Worm (Caenorhabditis elegans): ENCODE data around the gene lys-1.

The lys-1 gene

DNA sequence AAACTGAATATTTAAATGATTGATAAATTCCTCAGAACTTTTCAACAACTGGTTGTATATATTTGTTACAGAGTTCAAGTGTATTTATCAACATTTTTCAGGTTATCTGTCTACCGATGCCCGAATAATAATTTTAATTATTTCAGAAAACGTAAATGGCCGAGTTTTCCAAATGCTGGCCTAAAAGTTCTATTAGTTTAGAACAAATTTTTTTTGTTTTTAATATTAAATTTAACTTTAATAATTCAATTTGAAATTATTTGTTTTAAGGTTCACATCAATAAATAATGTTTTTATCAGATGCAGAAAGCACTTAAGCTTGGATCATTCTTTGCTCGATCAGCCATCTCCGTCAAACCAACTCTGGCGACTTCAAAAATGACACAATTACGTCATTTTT lies 36.7 kb downstream of the lys-1 start, which contains the start of gene trx-2:
Gene trx-2, plus strand, starts transcription at position 301 of the 400 bp plus-strand sequence.
- no peak for TF ChIP-seq nfya-1 (tag; optimal IDR thresholded peaks at IDR 0.05; ENCODE audit: borderline replicate concordance, insufficient read depth)
- no peak for TF ChIP-seq madf-8 (GFP tag; conservative IDR thresholded peaks at IDR 0.05)
- TF ChIP-seq egrh-3 (GFP tag; IDR thresholded peaks at IDR 0.05): no peak
- TF ChIP-seq dpff-1 (tag; optimal IDR thresholded peaks at IDR 0.05): no peak
- no peak for TF ChIP-seq ztf-26 (tag; optimal IDR thresholded peaks at IDR 0.05)
- no peak for TF ChIP-seq F57A8.1 (GFP tag; optimal IDR thresholded peaks at IDR 0.05)
- no peak for TF ChIP-seq F52B5.7 (tag; optimal IDR thresholded peaks at IDR 0.05)

DNA sequence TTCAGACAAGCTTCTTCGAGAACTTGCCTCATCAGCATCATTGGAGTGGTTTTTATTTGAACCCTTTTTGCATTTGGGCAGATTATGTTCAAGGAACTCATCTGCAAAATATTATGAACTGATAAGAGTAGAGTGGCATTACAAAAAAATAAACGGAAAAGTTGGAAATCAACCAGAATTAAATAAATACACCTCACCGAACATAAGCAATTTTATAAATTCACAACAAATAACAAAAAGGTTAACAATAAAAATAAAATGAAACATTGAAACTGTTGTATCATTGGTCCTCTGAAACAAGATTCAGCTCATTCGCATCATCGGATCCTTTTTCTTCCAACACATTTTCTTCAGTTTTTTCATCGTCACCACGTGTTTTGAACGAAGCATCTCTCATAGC lies 39.6 kb downstream of the lys-1 start, which contains the start of gene asps-1:
Gene asps-1, minus strand, starts transcription at position 101 of the 400 bp plus-strand sequence.
- TF ChIP-seq ekl-4 (GFP tag; IDR thresholded peaks at IDR 0.05): no peak
- no peak for TF ChIP-seq nhr-27 (tag; optimal IDR thresholded peaks at IDR 0.05)

DNA sequence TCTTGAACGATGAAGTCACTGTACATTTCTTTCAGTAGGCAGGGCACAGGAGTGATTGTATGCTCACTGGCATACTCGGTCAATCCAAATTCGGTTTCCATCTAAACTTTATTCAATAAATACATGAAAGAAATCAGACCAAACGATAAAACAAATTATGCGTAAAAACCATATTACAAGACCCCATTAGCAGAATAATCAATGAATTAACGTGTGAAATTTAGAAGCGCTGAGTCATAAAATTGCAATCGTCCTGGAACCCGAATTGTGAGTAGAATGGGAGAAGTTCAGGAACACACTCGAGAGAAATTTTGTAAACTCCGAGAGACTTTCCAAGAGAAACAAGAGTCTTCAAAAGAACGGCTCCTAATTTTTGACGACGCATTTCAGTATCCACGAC lies 41.7 kb downstream of the lys-1 start, which contains the start of gene B0024.11:
Gene B0024.11, minus strand, starts transcription at position 101 of the 400 bp plus-strand sequence.
- TF ChIP-seq dox-1 (GFP tag; IDR thresholded peaks at IDR 0.05) (no peak), F49E8.2 (tag; optimal IDR thresholded peaks at IDR 0.05; ENCODE audit: insufficient read depth) (no peak), hmg-1.2 (GFP tag; IDR thresholded peaks at IDR 0.05) (no peak), attf-5 (GFP tag; optimal IDR thresholded peaks at IDR 0.05) (no peak), aptf-3 (GFP tag; IDR thresholded peaks at IDR 0.05) (no peak), pha-4 (tag; optimal IDR thresholded peaks at IDR 0.05) (no peak), lin-54 (GFP tag; optimal IDR thresholded peaks at IDR 0.05) (no peak), F57C9.4 (tag; optimal IDR thresholded peaks at IDR 0.05) (no peak), fkh-3 (tag; optimal IDR thresholded peaks at IDR 0.05) (no peak), Y95B8A.8 (GFP tag; IDR thresholded peaks at IDR 0.05) (no peak), K12H6.12 (tag; optimal IDR thresholded peaks at IDR 0.05) (no peak), snpc-3.4 (tag; optimal IDR thresholded peaks at IDR 0.05) (no peak), nfyb-1 (GFP tag; IDR thresholded peaks at IDR 0.05) (no peak), ceh-27 (GFP tag; optimal IDR thresholded peaks at IDR 0.05) (no peak), Y67H2A.10 (GFP tag; conservative IDR thresholded peaks at IDR 0.05) (no peak), F23B12.7 (tag; optimal IDR thresholded peaks at IDR 0.05; ENCODE audit: insufficient read depth) (no peak), F37B4.10 (GFP tag; IDR thresholded peaks at IDR 0.05) (no peak), pbrm-1 (GFP tag; IDR thresholded peaks at IDR 0.05) (no peak), him-1 (tag; optimal IDR thresholded peaks at IDR 0.05) (no peak), attf-3 (GFP tag; conservative IDR thresholded peaks at IDR 0.05) (no peak)

DNA sequence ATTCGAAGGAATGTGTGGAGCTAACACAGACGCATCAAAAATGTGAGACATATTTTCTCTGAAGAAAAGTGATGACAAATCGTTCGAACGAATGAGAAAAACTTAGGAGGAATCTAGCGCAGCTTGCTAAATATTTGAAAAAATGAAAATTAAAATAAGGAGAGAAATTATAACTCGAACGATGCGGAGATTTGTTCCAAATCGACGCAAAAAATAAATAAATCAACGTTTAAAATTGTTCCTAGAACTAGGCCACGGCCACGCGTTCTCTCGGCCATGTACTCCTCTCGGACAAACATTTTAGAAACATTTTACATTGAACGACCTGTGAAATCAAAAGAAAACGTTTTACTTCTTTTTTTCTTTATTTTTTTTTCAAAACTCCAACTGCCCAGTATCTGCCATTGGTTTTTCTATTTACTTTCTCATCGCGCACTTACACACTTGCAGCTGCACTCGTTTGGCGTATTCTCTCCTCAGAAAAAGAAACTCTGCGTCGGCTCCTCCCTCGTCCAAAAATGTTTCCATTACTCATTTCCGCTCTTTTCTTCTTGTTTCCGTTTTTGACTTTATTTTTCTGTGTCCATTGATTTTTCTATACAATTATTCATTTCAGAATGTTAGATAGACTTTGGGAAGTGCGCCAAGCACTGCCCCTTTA lies 42.5 kb downstream of the lys-1 start, which contains the start of the genes gna-1 and B0024.13:
Gene gna-1, minus strand, starts transcription at position 51 of the 661 bp plus-strand sequence.
Gene B0024.13, plus strand, starts transcription at position 611 of the 661 bp plus-strand sequence.
- TF ChIP-seq tlf-1 (GFP tag; optimal IDR thresholded peaks at IDR 0.05) (peak; percentile 19), D2030.7 (GFP tag; IDR thresholded peaks at IDR 0.05) (peak; percentile 31; the same call in 1 of the 2 replicates), lag-1 (GFP tag; IDR thresholded peaks at IDR 0.05) (no peak), chd-7 (tag; optimal IDR thresholded peaks at IDR 0.05) (no peak), dox-1 (GFP tag; IDR thresholded peaks at IDR 0.05) (peak; percentile 46), hsf-1 (GFP tag; IDR thresholded peaks at IDR 0.05) (no peak), sea-2 (GFP tag; IDR thresholded peaks at IDR 0.05) (no peak), unc-130 (GFP tag; optimal IDR thresholded peaks at IDR 0.05) (peak; percentile 47), ceh-27 (GFP tag; optimal IDR thresholded peaks at IDR 0.05) (peak; percentile 36), ccch-3 (GFP tag; optimal IDR thresholded peaks at IDR 0.05) (peak; percentile 24), rpc-1 (optimal IDR thresholded peaks at IDR 0.05) (no peak), rpc-1 (tag; optimal IDR thresholded peaks at IDR 0.05) (no peak), lin-54 (GFP tag; optimal IDR thresholded peaks at IDR 0.05) (peak; percentile 46), bed-2 (GFP tag; IDR thresholded peaks at IDR 0.05) (peak; percentile 53; the same call in 1 of the 2 replicates), ztf-28 (GFP tag; IDR thresholded peaks at IDR 0.05) (no peak), T26A5.8 (tag; optimal IDR thresholded peaks at IDR 0.05) (no peak), pbrm-1 (GFP tag; IDR thresholded peaks at IDR 0.05) (0 out of 2 replicates have a peak, but pooled peaks have one; percentile 26), hmg-1.2 (GFP tag; IDR thresholded peaks at IDR 0.05) (0 out of 2 replicates have a peak, but pooled peaks have one; percentile 9), snpc-4 (GFP tag; optimal IDR thresholded peaks at IDR 0.05) (no peak), snpc-4 (tag; optimal IDR thresholded peaks at IDR 0.05) (peak in 2 of 4 experiments; percentile 10 to 39)

Data from whole organism, young adult.